Fruit fly (Drosophila melanogaster) whole organism, embryonic: ENCODE data around the gene CG1494.

Source experiments
- CG12219 ChIP-seq: fragments of 200-800 bp; sonication (Bioruptor generic); optimal IDR thresholded peaks from 3 replicates; lab custom pipeline; 2018; ENCODE audit warnings: missing biosample characterization, mild to moderate bottlenecking, missing genetic modification characterization
- CG12744 ChIP-seq: fragments of 200-800 bp; sonication (Bioruptor generic); optimal IDR thresholded peaks from 2 replicates; lab custom pipeline; 2016; ENCODE audit warnings: missing biosample characterization, missing genetic modification characterization
- CG13775 ChIP-seq: fragments of 200-800 bp; sonication (Bioruptor generic); optimal IDR thresholded peaks from 3 replicates; lab custom pipeline; 2017; ENCODE audit warnings: missing biosample characterization, mild to moderate bottlenecking, missing genetic modification characterization
- CG17361 ChIP-seq: fragments of 200-800 bp; sonication (Bioruptor generic); IDR thresholded peaks from 3 replicates; pipeline ENCODE4 v1.3.6; 2022; ENCODE audit warnings: missing biosample characterization, missing genetic modification characterization
- CG17802 ChIP-seq: fragments of 200-800 bp; sonication (Bioruptor generic); optimal IDR thresholded peaks from 2 replicates; lab custom pipeline; 2018; ENCODE audit warnings: missing biosample characterization, mild to moderate bottlenecking, missing genetic modification characterization, moderate library complexity
- CG17912 ChIP-seq: fragments of 200-800 bp; sonication (Bioruptor generic); optimal IDR thresholded peaks from 2 replicates; lab custom pipeline; 2018; ENCODE audit warnings: missing biosample characterization, mild to moderate bottlenecking, missing genetic modification characterization
- CG1792 ChIP-seq: fragments of 200-800 bp; sonication (Bioruptor generic); optimal IDR thresholded peaks from 2 replicates; lab custom pipeline; 2016; ENCODE audit warnings: missing biosample characterization, missing genetic modification characterization
- CG2712 ChIP-seq: fragments of 200-800 bp; optimal IDR thresholded peaks from 3 replicates; lab custom pipeline; 2019; ENCODE audit warnings: missing biosample characterization, mild to moderate bottlenecking, missing genetic modification characterization, moderate library complexity
- CG3838 ChIP-seq: fragments of 200-800 bp; sonication (Bioruptor generic); optimal IDR thresholded peaks from 3 replicates; lab custom pipeline; 2016; ENCODE audit warnings: missing biosample characterization, missing genetic modification characterization
- CG4730 ChIP-seq: fragments of 200-800 bp; sonication (Bioruptor generic); IDR thresholded peaks from 2 replicates; pipeline ENCODE4 v1.3.6; 2022; ENCODE audit warnings: missing biosample characterization, missing genetic modification characterization
- CG6854 ChIP-seq: fragments of 200-800 bp; sonication (Bioruptor generic); optimal IDR thresholded peaks from 3 replicates; lab custom pipeline; 2017; ENCODE audit warnings: missing biosample characterization, mild to moderate bottlenecking, missing genetic modification characterization
- CG7963 ChIP-seq: fragments of 200-800 bp; sonication (Bioruptor generic); IDR thresholded peaks from 3 replicates; pipeline ENCODE4 v1.3.6; 2022; ENCODE audit warnings: missing biosample characterization, missing genetic modification characterization; ENCODE audit not compliant: partially characterized antibody
- CG9817 ChIP-seq: fragments of 200-800 bp; sonication (Bioruptor generic); optimal IDR thresholded peaks from 2 replicates; lab custom pipeline; 2018; ENCODE audit warnings: missing biosample characterization, mild to moderate bottlenecking, missing genetic modification characterization, moderate library complexity
- HLH54F ChIP-seq: fragments of 200-800 bp; sonication (Bioruptor generic); optimal IDR thresholded peaks from 3 replicates; lab custom pipeline; 2016; ENCODE audit warnings: missing biosample characterization, missing genetic modification characterization
- HLHmδ ChIP-seq: fragments of 200-800 bp; sonication (Bioruptor generic); optimal IDR thresholded peaks from 2 replicates; lab custom pipeline; 2018; ENCODE audit warnings: missing biosample characterization, mild to moderate bottlenecking, missing genetic modification characterization, moderate library complexity
- Kr ChIP-seq: fragments of 200-800 bp; sonication (Bioruptor generic); optimal IDR thresholded peaks from 2 replicates; lab custom pipeline; 2017; ENCODE audit warnings: missing biosample characterization, mild to moderate bottlenecking, missing genetic modification characterization
- MTF-1 ChIP-seq: fragments of 200-800 bp; sonication (Bioruptor generic); optimal IDR thresholded peaks from 2 replicates; lab custom pipeline; 2018; ENCODE audit warnings: missing biosample characterization, mild to moderate bottlenecking, missing genetic modification characterization, borderline replicate concordance
- Max ChIP-seq: fragments of 200-800 bp; sonication (Bioruptor generic); optimal IDR thresholded peaks from 2 replicates; lab custom pipeline; 2016; ENCODE audit warnings: missing biosample characterization, mild to moderate bottlenecking, missing genetic modification characterization
- Mrtf ChIP-seq: fragments of 200-800 bp; sonication (Bioruptor generic); IDR thresholded peaks from 3 replicates; pipeline ENCODE4 v1.3.6; 2022; ENCODE audit warnings: missing biosample characterization, missing genetic modification characterization
- Neu2 ChIP-seq: fragments of 200-800 bp; sonication (Bioruptor generic); optimal IDR thresholded peaks from 3 replicates; lab custom pipeline; 2016; ENCODE audit warnings: missing biosample characterization, missing genetic modification characterization, borderline replicate concordance
- Oaz ChIP-seq: fragments of 200-800 bp; sonication (Bioruptor generic); IDR thresholded peaks from 2 replicates; pipeline ENCODE4 v1.3.6; 2022; ENCODE audit warnings: missing biosample characterization, missing genetic modification characterization
- Ptx1 ChIP-seq: fragments of 200-800 bp; sonication (Bioruptor generic); IDR thresholded peaks from 2 replicates; pipeline ENCODE4 v1.3.6; 2022; ENCODE audit warnings: missing biosample characterization, missing genetic modification characterization
- Side ChIP-seq: fragments of 200-800 bp; sonication (Bioruptor generic); optimal IDR thresholded peaks from 2 replicates; lab custom pipeline; 2016; ENCODE audit warnings: missing biosample characterization, missing genetic modification characterization
- Sry-β ChIP-seq: fragments of 200-800 bp; sonication (Bioruptor generic); optimal IDR thresholded peaks from 2 replicates; lab custom pipeline; 2018; ENCODE audit warnings: missing biosample characterization, mild to moderate bottlenecking, missing genetic modification characterization, moderate library complexity
- TFAM ChIP-seq: fragments of 200-800 bp; sonication (Bioruptor generic); optimal IDR thresholded peaks from 2 replicates; lab custom pipeline; 2017; ENCODE audit warnings: missing biosample characterization, missing genetic modification characterization, inconsistent platforms
- Vsx1 ChIP-seq: fragments of 200-800 bp; sonication (Bioruptor generic); optimal IDR thresholded peaks from 2 replicates; lab custom pipeline; 2017; ENCODE audit warnings: missing biosample characterization, mild to moderate bottlenecking, missing genetic modification characterization, missing genetic modification reagents
- ap ChIP-seq: fragments of 200-800 bp; sonication (Bioruptor generic); IDR thresholded peaks from 2 replicates; pipeline ENCODE4 v1.3.6; 2022; ENCODE audit warnings: missing biosample characterization, missing genetic modification characterization
- bsh ChIP-seq, 2 experiments: fragments of 200-800 bp; sonication (Bioruptor generic); optimal IDR thresholded peaks; 2 replicates each; lab custom pipeline; 2017 to 2018; ENCODE audit warnings: mild to moderate bottlenecking in 2 of 2, missing biosample characterization in 2 of 2, missing genetic modification characterization in 2 of 2, moderate library complexity in 1 of 2
- chn ChIP-seq: fragments of 200-800 bp; sonication (Bioruptor generic); optimal IDR thresholded peaks from 2 replicates; lab custom pipeline; 2016; ENCODE audit warnings: missing biosample characterization, missing genetic modification characterization
- cwo ChIP-seq: fragments of 200-800 bp; sonication (Bioruptor generic); optimal IDR thresholded peaks from 3 replicates; lab custom pipeline; 2017; ENCODE audit warnings: missing biosample characterization, missing genetic modification characterization, mild to moderate bottlenecking, moderate library complexity, missing genetic modification reagents
- dan ChIP-seq: fragments of 200-800 bp; sonication (Bioruptor generic); IDR thresholded peaks from 2 replicates; pipeline ENCODE4 v1.3.6; 2022; ENCODE audit warnings: missing biosample characterization, missing genetic modification characterization
- en ChIP-seq: fragments of 200-800 bp; sonication (Bioruptor generic); optimal IDR thresholded peaks from 2 replicates; lab custom pipeline; 2016; ENCODE audit warnings: missing biosample characterization, missing genetic modification characterization
- exex ChIP-seq: fragments of 200-800 bp; sonication (Bioruptor generic); optimal IDR thresholded peaks from 4 replicates; lab custom pipeline; 2018; ENCODE audit warnings: missing biosample characterization, mild to moderate bottlenecking, missing genetic modification characterization, moderate library complexity
- gce ChIP-seq: fragments of 200-800 bp; sonication (Bioruptor generic); IDR thresholded peaks from 3 replicates; pipeline ENCODE4 v1.3.6; 2022; ENCODE audit warnings: missing biosample characterization, missing genetic modification characterization
- gem ChIP-seq: fragments of 200-800 bp; sonication (Bioruptor generic); optimal IDR thresholded peaks from 2 replicates; lab custom pipeline; 2019; ENCODE audit warnings: missing biosample characterization, mild to moderate bottlenecking, missing genetic modification characterization, moderate library complexity
- gsb ChIP-seq: fragments of 200-800 bp; sonication (Bioruptor generic); IDR thresholded peaks from 2 replicates; pipeline ENCODE4 v1.3.6; 2022; ENCODE audit warnings: missing biosample characterization, missing genetic modification characterization
- hbn ChIP-seq: fragments of 200-800 bp; sonication (Bioruptor generic); IDR thresholded peaks from 2 replicates; pipeline ENCODE4 v1.3.6; 2022; ENCODE audit warnings: missing biosample characterization, missing genetic modification characterization; ENCODE audit not compliant: partially characterized antibody
- jing ChIP-seq: fragments of 200-800 bp; sonication (Bioruptor generic); optimal IDR thresholded peaks from 2 replicates; lab custom pipeline; 2018; ENCODE audit warnings: missing biosample characterization, mild to moderate bottlenecking, missing genetic modification characterization
- lmd ChIP-seq: fragments of 200-800 bp; sonication (Bioruptor generic); IDR thresholded peaks from 2 replicates; pipeline ENCODE4 v1.3.6; 2022; ENCODE audit warnings: missing biosample characterization, missing genetic modification characterization
- luna ChIP-seq: fragments of 200-800 bp; sonication (Bioruptor generic); optimal IDR thresholded peaks from 2 replicates; lab custom pipeline; 2016; ENCODE audit warnings: missing biosample characterization, missing genetic modification characterization
- org-1 ChIP-seq: fragments of 200-800 bp; sonication (Bioruptor generic); optimal IDR thresholded peaks from 2 replicates; lab custom pipeline; 2017; ENCODE audit warnings: missing biosample characterization, missing genetic modification characterization
- pzg ChIP-seq: fragments of 200-800 bp; sonication (Bioruptor generic); optimal IDR thresholded peaks from 3 replicates; lab custom pipeline; 2018; ENCODE audit warnings: missing biosample characterization, mild to moderate bottlenecking, missing genetic modification characterization, moderate library complexity
- ranshi ChIP-seq: fragments of 200-800 bp; sonication (Bioruptor generic); IDR thresholded peaks from 2 replicates; pipeline ENCODE4 v1.3.6; 2022; ENCODE audit warnings: missing biosample characterization, missing genetic modification characterization
- shn ChIP-seq: fragments of 200-800 bp; sonication (Bioruptor generic); optimal IDR thresholded peaks from 3 replicates; lab custom pipeline; 2016; ENCODE audit warnings: missing biosample characterization, missing genetic modification characterization
- slou ChIP-seq: fragments of 200-800 bp; sonication (Bioruptor generic); optimal IDR thresholded peaks from 3 replicates; lab custom pipeline; 2016; ENCODE audit warnings: missing biosample characterization, missing genetic modification characterization
- sug ChIP-seq: fragments of 200-800 bp; optimal IDR thresholded peaks from 2 replicates; lab custom pipeline; 2019; ENCODE audit warnings: missing biosample characterization, mild to moderate bottlenecking, missing genetic modification characterization, moderate library complexity
- tio ChIP-seq: fragments of 200-800 bp; sonication (Bioruptor generic); optimal IDR thresholded peaks from 2 replicates; lab custom pipeline; 2017; ENCODE audit warnings: missing biosample characterization, missing genetic modification characterization, inconsistent platforms
- wdn ChIP-seq: fragments of 200-800 bp; sonication (Bioruptor generic); IDR thresholded peaks from 2 replicates; pipeline ENCODE4 v1.3.6; 2022; ENCODE audit warnings: missing biosample characterization, missing genetic modification characterization
- wor ChIP-seq: fragments of 200-800 bp; sonication (Bioruptor generic); IDR thresholded peaks from 2 replicates; pipeline ENCODE4 v1.3.6; 2022; ENCODE audit warnings: missing biosample characterization, missing genetic modification characterization
- yki ChIP-seq: fragments of >200 bp; optimal IDR thresholded peaks from 3 replicates; lab custom pipeline; 2018

The CG1494 gene

DNA sequence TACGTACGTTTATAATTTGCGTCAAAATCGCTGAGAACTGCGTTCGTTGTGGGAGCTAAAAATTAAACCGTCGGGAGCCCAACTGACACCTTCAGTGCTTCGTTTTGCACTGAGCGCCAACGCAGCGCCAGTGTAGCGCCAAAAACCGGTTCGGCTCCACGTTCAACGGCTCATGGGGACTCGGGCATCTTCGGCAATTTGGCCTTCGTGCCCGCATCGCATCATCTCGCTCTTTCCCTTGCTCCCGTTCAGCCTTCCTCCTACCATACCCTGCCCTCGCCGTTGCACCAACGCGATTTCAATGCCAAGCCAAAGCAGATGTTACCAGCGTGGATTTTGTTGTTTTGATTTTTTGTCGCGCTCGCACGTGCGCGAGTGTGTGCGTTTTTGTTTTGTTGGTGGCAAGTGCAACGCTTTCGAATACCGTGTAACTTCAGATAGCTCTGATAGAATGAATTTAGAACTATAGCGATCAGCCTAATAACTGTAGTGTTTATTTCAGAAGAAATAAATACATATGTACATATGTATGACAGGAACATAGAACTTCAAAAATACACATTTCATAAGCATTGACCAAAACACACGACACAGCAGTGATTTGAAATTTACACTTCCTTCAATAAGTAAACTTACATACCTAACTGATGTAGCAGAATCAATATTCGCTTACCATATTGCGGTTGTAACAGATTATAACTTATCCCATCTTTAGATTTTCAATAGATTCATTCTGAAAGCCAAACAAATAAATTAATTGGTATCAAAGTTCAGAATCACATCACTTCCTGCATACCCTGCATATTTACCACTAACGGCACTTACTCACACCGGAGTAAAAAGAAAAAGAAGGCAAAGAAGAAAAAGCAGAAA is 3.8 kb upstream of the CG1494 start, which contains the start of gene Mnr (continued):
- TF ChIP-seq CG13775 (GFP tag; lab: Kevin White, UChicago) (no peak), en (GFP tag; lab: Kevin White, UChicago) (no peak), hbn (GFP tag; lab: Robert Waterston, UW) (no peak), CG9817 (tag; lab: Kevin White, UChicago) (no peak), CG17802 (tag; lab: Kevin White, UChicago) (no peak), cwo (peak; percentile 77), shn (GFP tag; lab: Kevin White, UChicago) (no peak), Oaz (no peak), luna (GFP tag; lab: Kevin White, UChicago) (no peak), HLH54F (GFP tag; lab: Kevin White, UChicago) (no peak), tio (peak; percentile 19), Vsx1 (GFP tag; lab: Kevin White, UChicago) (no peak), chn (GFP tag; lab: Kevin White, UChicago) (no peak), gsb (GFP tag; lab: Robert Waterston, UW) (no peak), jing (GFP tag; lab: Kevin White, UChicago) (no peak), Ptx1 (0 out of 2 replicates have a peak, but pooled peaks have one; percentile 7), CG17912 (GFP tag; lab: Kevin White, UChicago) (no peak), MTF-1 (GFP tag; lab: Kevin White, UChicago) (peak; percentile 61), CG6854 (no peak), CG17361 (GFP tag; lab: Robert Waterston, UW) (peak; percentile 59; the same call in 2 of the 3 replicates), CG4730 (no peak), wdn (GFP tag; lab: Robert Waterston, UW) (no peak), pzg (GFP tag; lab: Kevin White, UChicago) (no peak), CG3838 (GFP tag; lab: Kevin White, UChicago) (no peak), Neu2 (GFP tag; lab: Kevin White, UChicago) (no peak), Sry-β (no peak), exex (no peak), CG12219 (GFP tag; lab: Kevin White, UChicago) (no peak), gem (tag; lab: Kevin White, UChicago) (no peak), Side (GFP tag; lab: Kevin White, UChicago) (no peak), gce (GFP tag; lab: Robert Waterston, UW) (no peak), bsh (GFP tag; optimal IDR thresholded peaks at IDR 0.05; lab: Kevin White, UChicago) (no peak), ap (GFP tag; lab: Robert Waterston, UW) (no peak), CG7963 (GFP tag; lab: Robert Waterston, UW) (no peak), CG1792 (GFP tag; lab: Kevin White, UChicago) (no peak), org-1 (GFP tag; lab: Kevin White, UChicago) (no peak), Mrtf (GFP tag; lab: Robert Waterston, UW) (no peak), Max (GFP tag; lab: Kevin White, UChicago) (peak; percentile 11), CG2712 (tag; lab: Kevin White, UChicago) (no peak), Kr (no peak), CG12744 (GFP tag; lab: Kevin White, UChicago) (no peak), TFAM (GFP tag; lab: Kevin White, UChicago) (no peak), HLHmδ (GFP tag; lab: Kevin White, UChicago) (no peak), lmd (GFP tag; lab: Robert Waterston, UW) (no peak), slou (no peak), yki (lab: Kevin White, UChicago) (no peak), wor (no peak), sug (tag; lab: Kevin White, UChicago) (peak; percentile 42), ranshi (GFP tag; lab: Robert Waterston, UW) (0 out of 2 replicates have a peak, but pooled peaks have one; percentile 5), dan (no peak)
